Fruit fly (Drosophila melanogaster) whole organism, prepupa: ENCODE data around the gene psd.

Experiments
- CG10631 ChIP-seq: fragments of 200-800 bp; sonication (Bioruptor generic); optimal IDR thresholded peaks from 2 replicates; lab custom pipeline; 2016; ENCODE audit warnings: missing biosample characterization, missing genetic modification characterization
- CG10669 ChIP-seq: fragments of 200-800 bp; sonication (Bioruptor generic); optimal IDR thresholded peaks from 3 replicates; lab custom pipeline; 2018; ENCODE audit warnings: missing biosample characterization, mild to moderate bottlenecking, missing genetic modification characterization, moderate library complexity
- CG11294 ChIP-seq: fragments of 200-800 bp; sonication (Bioruptor generic); IDR thresholded peaks from 2 replicates; pipeline ENCODE4 v1.3.6; 2022; ENCODE audit warnings: missing biosample characterization, missing genetic modification characterization
- CG11902 ChIP-seq: fragments of 200-800 bp; sonication (Bioruptor generic); optimal IDR thresholded peaks from 3 replicates; lab custom pipeline; 2016; ENCODE audit warnings: missing biosample characterization, missing genetic modification characterization
- CG15336 ChIP-seq: fragments of 200-800 bp; sonication (Bioruptor generic); IDR thresholded peaks from 2 replicates; pipeline ENCODE4 v1.3.6; 2022; ENCODE audit warnings: missing biosample characterization, missing genetic modification characterization
- CG3032 ChIP-seq: fragments of 200-800 bp; optimal IDR thresholded peaks from 2 replicates; lab custom pipeline; 2019; ENCODE audit warnings: missing biosample characterization, mild to moderate bottlenecking, missing genetic modification characterization, moderate library complexity
- CG32006 ChIP-seq: fragments of 200-800 bp; sonication (Bioruptor generic); optimal IDR thresholded peaks from 3 replicates; lab custom pipeline; 2017; ENCODE audit warnings: missing biosample characterization, mild to moderate bottlenecking, missing genetic modification characterization
- CG3919 ChIP-seq: fragments of 200-800 bp; sonication (Bioruptor generic); optimal IDR thresholded peaks from 3 replicates; lab custom pipeline; 2016; ENCODE audit warnings: missing biosample characterization, missing genetic modification characterization
- CG6163 ChIP-seq: fragments of 200-800 bp; sonication (Bioruptor generic); IDR thresholded peaks from 3 replicates; pipeline ENCODE4 v1.3.6; 2022; ENCODE audit warnings: missing biosample characterization, missing genetic modification characterization
- CG6808 ChIP-seq: fragments of 200-800 bp; sonication (Bioruptor generic); optimal IDR thresholded peaks from 3 replicates; lab custom pipeline; 2017; ENCODE audit warnings: missing biosample characterization, missing genetic modification characterization, mild to moderate bottlenecking, moderate library complexity, missing genetic modification reagents
- CG6854 ChIP-seq: fragments of 200-800 bp; sonication (Bioruptor generic); optimal IDR thresholded peaks from 2 replicates; lab custom pipeline; 2017; ENCODE audit warnings: missing biosample characterization, mild to moderate bottlenecking, missing genetic modification characterization
- CG7368 ChIP-seq: fragments of 200-800 bp; sonication (Bioruptor generic); optimal IDR thresholded peaks from 3 replicates; lab custom pipeline; 2016; ENCODE audit warnings: missing biosample characterization, missing genetic modification characterization
- CG8319 ChIP-seq: fragments of 200-800 bp; sonication (Bioruptor generic); optimal IDR thresholded peaks from 3 replicates; lab custom pipeline; 2016; ENCODE audit warnings: missing biosample characterization, missing genetic modification characterization
- Eip75B ChIP-seq: fragments of 200-800 bp; sonication (Bioruptor generic); optimal IDR thresholded peaks from 3 replicates; lab custom pipeline; 2016; ENCODE audit warnings: missing biosample characterization, missing genetic modification characterization
- Eip78C ChIP-seq: fragments of 200-800 bp; sonication (Bioruptor generic); peaks from one replicate; lab custom pipeline; 2016; ENCODE audit warnings: missing biosample characterization, missing genetic modification characterization
- Eip93F ChIP-seq: fragments of 200-800 bp; sonication (Bioruptor generic); optimal IDR thresholded peaks from 2 replicates; lab custom pipeline; 2016; ENCODE audit warnings: missing biosample characterization, mild to moderate bottlenecking, missing genetic modification characterization
- Ets21C ChIP-seq: fragments of 200-800 bp; sonication (Bioruptor generic); optimal IDR thresholded peaks from 3 replicates; lab custom pipeline; 2016; ENCODE audit warnings: missing biosample characterization, missing genetic modification characterization
- Hr4 ChIP-seq: fragments of 200-800 bp; sonication (Bioruptor generic); optimal IDR thresholded peaks from 3 replicates; lab custom pipeline; 2016; ENCODE audit warnings: missing biosample characterization, missing genetic modification characterization
- Met ChIP-seq: fragments of 200-800 bp; sonication (Bioruptor generic); optimal IDR thresholded peaks from 3 replicates; lab custom pipeline; 2016; ENCODE audit warnings: missing biosample characterization, missing genetic modification characterization
- achi ChIP-seq: fragments of 200-800 bp; sonication (Bioruptor generic); optimal IDR thresholded peaks from 3 replicates; lab custom pipeline; 2016; ENCODE audit warnings: missing biosample characterization, missing genetic modification characterization
- acj6 ChIP-seq: fragments of 200-800 bp; sonication (Bioruptor generic); optimal IDR thresholded peaks from 3 replicates; lab custom pipeline; 2016; ENCODE audit warnings: missing biosample characterization, missing genetic modification characterization
- eg ChIP-seq: fragments of 200-800 bp; sonication (Bioruptor generic); IDR thresholded peaks from 3 replicates; pipeline ENCODE4 v1.3.6; 2022; ENCODE audit warnings: missing biosample characterization, missing genetic modification characterization
- esn ChIP-seq: fragments of 200-800 bp; sonication (Bioruptor generic); optimal IDR thresholded peaks from 2 replicates; lab custom pipeline; 2016; ENCODE audit warnings: missing biosample characterization, mild to moderate bottlenecking, missing genetic modification characterization, moderate library complexity
- fkh ChIP-seq: fragments of 200-800 bp; sonication (Bioruptor generic); optimal IDR thresholded peaks from 3 replicates; lab custom pipeline; 2017; ENCODE audit warnings: missing biosample characterization, mild to moderate bottlenecking, missing genetic modification characterization, moderate library complexity
- lz ChIP-seq: fragments of 200-800 bp; sonication (Bioruptor generic); optimal IDR thresholded peaks from 3 replicates; lab custom pipeline; 2016; ENCODE audit warnings: missing biosample characterization, missing genetic modification characterization
- net ChIP-seq: fragments of 200-800 bp; sonication (Bioruptor generic); optimal IDR thresholded peaks from 3 replicates; lab custom pipeline; 2016; ENCODE audit warnings: missing biosample characterization, missing genetic modification characterization
- pdm3 ChIP-seq: fragments of 200-800 bp; sonication (Bioruptor generic); optimal IDR thresholded peaks from 3 replicates; lab custom pipeline; 2016; ENCODE audit warnings: missing biosample characterization, missing genetic modification characterization
- spab ChIP-seq: fragments of 200-800 bp; sonication (Bioruptor generic); optimal IDR thresholded peaks from 2 replicates; lab custom pipeline; 2017; ENCODE audit warnings: missing biosample characterization, mild to moderate bottlenecking, missing genetic modification characterization, missing genetic modification reagents
- ss ChIP-seq, 2 experiments: fragments of 200-800 bp; sonication (Bioruptor generic); optimal IDR thresholded peaks; 2 replicates in 1 of 2; 3 replicates in 1 of 2; lab custom pipeline; 2017 to 2018; ENCODE audit warnings: mild to moderate bottlenecking in 2 of 2, missing biosample characterization in 2 of 2, missing genetic modification characterization in 2 of 2, moderate library complexity in 1 of 2
- svp ChIP-seq: fragments of 200-800 bp; sonication (Bioruptor generic); peaks from one replicate; lab custom pipeline; 2016; ENCODE audit warnings: missing biosample characterization, missing genetic modification characterization
- topi ChIP-seq: fragments of 200-800 bp; sonication (Bioruptor generic); optimal IDR thresholded peaks from 3 replicates; lab custom pipeline; 2016; ENCODE audit warnings: missing biosample characterization, missing genetic modification characterization
- vri ChIP-seq: fragments of 200-800 bp; sonication (Bioruptor generic); optimal IDR thresholded peaks from 3 replicates; lab custom pipeline; 2016; ENCODE audit warnings: missing biosample characterization, mild to moderate bottlenecking, missing genetic modification characterization

psd gene

DNA sequence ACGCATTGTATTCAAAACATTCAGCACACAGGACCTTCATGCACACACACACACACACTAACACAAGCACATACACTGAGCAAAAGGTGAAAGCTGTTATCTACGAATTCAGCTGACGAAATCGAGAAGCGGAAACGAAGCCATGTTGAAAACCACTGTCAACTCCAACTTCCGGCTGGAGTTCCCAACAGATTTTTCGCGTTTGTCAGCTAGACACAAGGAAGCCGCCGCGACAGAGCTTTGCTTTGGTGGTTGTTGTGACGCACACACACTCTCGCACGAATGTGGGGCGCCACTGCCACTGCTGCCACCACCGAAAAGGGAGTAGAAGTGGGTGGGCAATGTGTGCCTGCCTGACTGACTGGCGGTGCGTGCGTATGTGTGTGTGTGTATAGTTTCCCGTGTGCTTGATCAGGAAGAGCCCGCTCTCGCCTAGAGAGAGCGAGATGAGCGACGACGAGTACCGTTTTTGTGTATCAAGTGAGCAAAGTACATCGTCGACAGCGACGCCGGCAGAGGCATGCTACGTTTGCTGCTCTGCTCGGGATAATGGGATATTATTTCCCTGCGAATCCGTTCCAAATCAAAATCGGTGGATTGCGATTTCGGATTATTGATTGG, 33.0 kb upstream of the psd start (continued):
- TF ChIP-seq CG11902 (GFP tag; lab: Kevin White, UChicago): no peak
- TF ChIP-seq ss (GFP tag; optimal IDR thresholded peaks at IDR 0.05; lab: Kevin White, UChicago): peak; percentile 30 to 78
- TF ChIP-seq Met (GFP tag; lab: Kevin White, UChicago): no peak
- TF ChIP-seq Hr4 (GFP tag; lab: Kevin White, UChicago): no peak
- no peak for TF ChIP-seq pdm3 (GFP tag; lab: Kevin White, UChicago)
- peak; percentile 39 for TF ChIP-seq CG10669 (GFP tag; lab: Kevin White, UChicago)
- TF ChIP-seq CG15336 (GFP tag; lab: Robert Waterston, UW): no peak
- TF ChIP-seq eg (GFP tag; lab: Robert Waterston, UW): no peak
- peak; percentile 69 for TF ChIP-seq CG6854 (GFP tag; lab: Kevin White, UChicago)
- TF ChIP-seq fkh (GFP tag; lab: Kevin White, UChicago): no peak
- TF ChIP-seq CG6808: peak; percentile 60
- no peak for TF ChIP-seq acj6 (GFP tag; lab: Kevin White, UChicago)
- TF ChIP-seq CG3919: no peak
- 0 out of 3 replicates have a peak, but pooled peaks have one; percentile 50 for TF ChIP-seq CG6163 (GFP tag; lab: Robert Waterston, UW)
- TF ChIP-seq Eip75B (GFP tag; lab: Kevin White, UChicago): no peak
- TF ChIP-seq CG11294 (GFP tag; lab: Robert Waterston, UW): no peak
- peak; percentile 12 for TF ChIP-seq CG8319
- TF ChIP-seq CG32006 (GFP tag; lab: Kevin White, UChicago): no peak
- peak; percentile 72 for TF ChIP-seq achi
- TF ChIP-seq Eip93F (GFP tag; lab: Kevin White, UChicago): no peak
- TF ChIP-seq CG3032: no peak
- no peak for TF ChIP-seq topi
- TF ChIP-seq svp (GFP tag; lab: Kevin White, UChicago): no peak

DNA sequence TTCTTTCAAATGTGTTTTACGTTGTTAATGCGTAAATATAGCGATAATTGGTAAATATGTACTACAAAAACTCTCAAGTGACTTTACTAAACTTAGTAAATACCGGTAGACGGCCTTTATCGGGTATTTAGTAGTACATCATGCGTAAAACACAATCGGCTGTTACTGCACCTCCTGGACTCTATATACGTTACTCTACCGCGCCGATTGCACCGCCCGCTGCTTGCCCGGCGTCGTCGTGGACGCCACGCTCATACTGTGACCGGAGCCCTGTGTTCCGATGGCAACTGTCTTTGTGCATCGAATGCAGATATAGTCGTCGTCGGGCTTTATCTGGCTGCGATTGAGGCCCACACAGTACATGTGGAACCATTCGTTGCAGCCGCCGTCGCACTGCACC, 25.7 kb upstream of the psd start:
- TF ChIP-seq ss (GFP tag; optimal IDR thresholded peaks at IDR 0.05; lab: Kevin White, UChicago) (peak in 1 of 2 experiments; percentile 49), esn (no peak), Eip78C (GFP tag; lab: Kevin White, UChicago) (peak; percentile 54), spab (GFP tag; lab: Kevin White, UChicago) (peak; percentile 3), eg (GFP tag; lab: Robert Waterston, UW) (peak; percentile 31; the same call in 1 of the 3 replicates), lz (no peak), Eip93F (GFP tag; lab: Kevin White, UChicago) (no peak), CG6808 (peak; percentile 39), CG7368 (no peak), CG10631 (GFP tag; lab: Kevin White, UChicago) (no peak), CG11902 (GFP tag; lab: Kevin White, UChicago) (no peak)
- TF ChIP-seq, all 60 proteins: peak for 5

DNA sequence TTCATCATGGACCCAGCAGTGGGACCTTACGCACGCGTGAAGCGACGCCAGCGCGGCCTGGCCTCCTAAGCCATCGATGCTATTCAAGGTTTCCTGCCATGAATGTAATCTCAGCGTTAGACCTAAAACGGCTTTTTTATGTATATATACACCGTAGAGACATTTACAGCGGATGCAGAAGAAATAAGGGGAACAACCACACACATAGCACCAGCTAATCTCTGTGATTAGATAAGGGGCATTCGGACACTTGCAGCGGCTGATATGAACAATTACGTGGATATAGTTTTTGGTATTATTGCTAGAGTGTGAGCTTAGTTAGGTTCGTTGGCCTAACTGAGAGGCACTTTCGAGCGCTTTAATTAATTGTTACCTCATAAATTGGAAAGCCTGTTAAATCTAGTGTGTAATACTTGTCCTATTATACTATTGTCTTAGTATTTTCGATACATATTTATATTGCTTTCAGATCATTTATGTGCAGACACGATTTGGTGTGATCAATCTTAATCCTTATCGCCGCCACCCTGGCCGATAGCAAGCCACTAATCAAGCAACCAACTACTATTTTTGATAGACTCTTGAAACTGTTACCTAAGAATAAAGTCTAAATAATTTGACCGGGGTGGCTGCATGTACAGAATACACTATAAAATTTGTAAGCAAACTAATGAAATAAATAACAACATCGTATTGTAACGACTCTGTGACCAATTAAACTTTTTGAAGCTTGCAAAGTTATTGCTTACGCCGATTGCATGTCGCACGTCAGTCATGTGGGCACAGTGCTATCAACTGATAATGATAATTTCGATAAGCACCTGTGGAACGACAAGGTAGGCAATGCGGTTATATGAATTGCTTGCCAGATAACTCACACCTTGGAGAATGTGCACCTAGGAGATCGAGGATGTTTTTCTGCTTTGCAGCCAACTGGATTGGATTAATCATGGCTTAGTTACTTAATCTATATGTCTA, 23.7 kb upstream of the psd start:
- TF ChIP-seq vri (GFP tag; lab: Kevin White, UChicago) (peak; percentile 39), Ets21C (GFP tag; lab: Kevin White, UChicago) (no peak)

DNA sequence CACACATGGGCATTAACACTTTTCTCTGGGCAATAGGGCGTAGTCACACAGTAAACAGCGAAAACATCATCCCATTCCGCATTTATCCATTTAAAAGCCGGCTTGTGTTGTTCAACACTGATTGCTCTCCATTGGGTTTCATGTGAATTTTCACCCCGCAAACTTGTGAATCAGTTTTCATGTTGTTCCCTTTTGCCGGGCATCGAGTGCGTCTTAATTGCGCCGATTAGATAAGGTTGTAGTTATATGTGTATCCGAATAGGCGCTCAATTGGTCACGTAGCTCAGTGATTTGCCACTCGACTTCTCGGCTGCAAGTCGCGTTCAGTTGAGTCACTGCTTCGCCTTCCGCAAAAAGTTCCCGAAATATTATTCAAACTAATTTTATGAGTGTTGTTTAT, 22.2 kb upstream of the psd start:
- TF ChIP-seq achi (no peak), net (GFP tag; lab: Kevin White, UChicago) (no peak), vri (GFP tag; lab: Kevin White, UChicago) (peak; percentile 35)
